Fruit fly (Drosophila melanogaster): Measurements from ENCODE around the gene dsx.

- TF ChIP-seq psq (optimal IDR thresholded peaks at IDR 0.05), result no peak
- TF ChIP-seq h (optimal IDR thresholded peaks at IDR 0.05), result no peak
- TF ChIP-seq ttk (optimal IDR thresholded peaks at IDR 0.05), result no peak
- no peak for TF ChIP-seq insv (optimal IDR thresholded peaks at IDR 0.05)
- no peak for TF ChIP-seq Myc (optimal IDR thresholded peaks at IDR 0.05)
Measured at dm6 chr3R:7953041-7953788, 14.0 kb downstream of the dsx start.
